Worm (Caenorhabditis elegans) whole organism, dauer: ENCODE data around the gene R07E4.3.

Experiments used
- unc-62 ChIP-seq: sonication (generic microtip); optimal IDR thresholded peaks from 2 replicates; lab custom pipeline; 2017; ENCODE audit warnings: missing biosample characterization, missing genetic modification reagents, missing genetic modification characterization

R07E4.3 gene

ce11 chrX:5953174-5953573 is at the start of gene R07E4.3, which contains the start of gene R07E4.5:
Gene R07E4.3, plus strand, starts transcription at chrX:5953458.
Gene R07E4.5, minus strand, starts transcription at chrX:5953174.
- TF ChIP-seq unc-62 (GFP tag; lab: Kevin White, UChicago): no peak

ce11 chrX:5903896-5904295 is 49.4 kb upstream of the R07E4.3 start:
- TF ChIP-seq unc-62 (GFP tag; lab: Kevin White, UChicago): no peak

ce11 chrX:5904603-5905081 is 48.6 kb upstream of the R07E4.3 start, which contains the start of gene nlp-49:
Gene nlp-49, plus strand, starts transcription at chrX:5904653.
- no peak for TF ChIP-seq unc-62 (GFP tag; lab: Kevin White, UChicago)

ce11 chrX:5905764-5906163 is 47.5 kb upstream of the R07E4.3 start:
- no peak for TF ChIP-seq unc-62 (GFP tag; lab: Kevin White, UChicago)

ce11 chrX:5917284-5917683 is 36.0 kb upstream of the R07E4.3 start, which contains the start of gene Y23B4A.1:
Gene Y23B4A.1, minus strand, starts transcription at chrX:5917384.
- no peak for TF ChIP-seq unc-62 (GFP tag; lab: Kevin White, UChicago)

ce11 chrX:5919097-5919496 is 34.2 kb upstream of the R07E4.3 start, which contains the start of gene capa-1:
Gene capa-1, plus strand, starts transcription at chrX:5919397.
- no peak for TF ChIP-seq unc-62 (GFP tag; lab: Kevin White, UChicago)

ce11 chrX:5923672-5924071 is 29.6 kb upstream of the R07E4.3 start:
- TF ChIP-seq unc-62 (GFP tag; lab: Kevin White, UChicago): no peak

ce11 chrX:5930822-5931221 is 22.4 kb upstream of the R07E4.3 start, which contains the start of gene egl-6:
Gene egl-6, plus strand, starts transcription at chrX:5931122.
- TF ChIP-seq unc-62 (GFP tag; lab: Kevin White, UChicago): no peak

- no peak for TF ChIP-seq unc-62 (GFP tag; lab: Kevin White, UChicago)
Measured at ce11 chrX:5932923-5933322, 20.3 kb upstream of the R07E4.3 start.

- TF ChIP-seq unc-62 (GFP tag; lab: Kevin White, UChicago): no peak
Measured at ce11 chrX:5935473-5935872, 17.8 kb upstream of the R07E4.3 start, which contains the start of gene C46F4.3. Gene C46F4.3, plus strand, starts transcription at chrX:5935773.

ce11 chrX:5941325-5941724 is 11.9 kb upstream of the R07E4.3 start:
- no peak for TF ChIP-seq unc-62 (GFP tag; lab: Kevin White, UChicago)

- no peak for TF ChIP-seq unc-62 (GFP tag; lab: Kevin White, UChicago)
Measured at ce11 chrX:5942171-5942570, 11.1 kb upstream of the R07E4.3 start.

ce11 chrX:5943908-5944307 is 9.3 kb upstream of the R07E4.3 start:
- no peak for TF ChIP-seq unc-62 (GFP tag; lab: Kevin White, UChicago)

ce11 chrX:5944488-5944887 is 8.8 kb upstream of the R07E4.3 start, which contains the start of gene acs-17:
Gene acs-17, minus strand, starts transcription at chrX:5944510.
- TF ChIP-seq unc-62 (GFP tag; lab: Kevin White, UChicago): no peak

- no peak for TF ChIP-seq unc-62 (GFP tag; lab: Kevin White, UChicago)
Measured at ce11 chrX:5948769-5949168, 4.5 kb upstream of the R07E4.3 start, which contains the start of gene mig-23. Gene mig-23, minus strand, starts transcription at chrX:5948869.

- no peak for TF ChIP-seq unc-62 (GFP tag; lab: Kevin White, UChicago)
Measured at ce11 chrX:5956130-5956529, 2.9 kb downstream of the R07E4.3 start.

ce11 chrX:5958815-5959214 is 5.6 kb downstream of the R07E4.3 start, which contains the start of gene R07E4.1:
Gene R07E4.1, plus strand, starts transcription at chrX:5959115.
- no peak for TF ChIP-seq unc-62 (GFP tag; lab: Kevin White, UChicago)
